Worm (Caenorhabditis elegans): ENCODE data around the gene acl-7.
A peak's percentile ranks its signal among the peaks of the same experiment; 100 is the strongest.

The acl-7 gene

DNA sequence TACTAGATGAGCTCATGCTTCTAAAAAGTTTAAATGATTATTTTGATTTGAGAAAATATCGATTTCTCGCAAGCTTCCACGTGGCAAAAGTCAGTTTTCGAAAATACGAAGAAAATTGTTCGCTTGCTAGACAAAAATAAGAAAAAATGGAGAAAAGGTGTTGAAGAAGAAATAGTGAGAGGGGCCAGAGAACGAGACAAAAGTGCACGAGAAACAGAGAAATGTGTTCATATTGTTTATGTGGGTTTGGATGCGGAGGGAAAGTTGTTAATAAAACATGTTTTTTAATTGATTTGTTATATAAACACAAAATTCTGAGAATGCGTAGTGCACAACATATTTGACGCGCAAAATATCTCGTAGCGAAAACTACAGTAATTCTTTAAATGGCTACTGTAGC, 30.9 kb downstream of the acl-7 start, which contains the start of gene Y46G5A.15:
Gene Y46G5A.15, minus strand, starts transcription at position 26 of the 400 bp plus-strand sequence.
- TF ChIP-seq nhr-237 (tag; optimal IDR thresholded peaks at IDR 0.05) (no peak), mls-2 (tag; optimal IDR thresholded peaks at IDR 0.05) (no peak), sptf-1 (tag; optimal IDR thresholded peaks at IDR 0.05) (no peak), pha-4 (tag; optimal IDR thresholded peaks at IDR 0.05) (no peak), blmp-1 (tag; optimal IDR thresholded peaks at IDR 0.05) (no peak), ceh-43 (GFP tag; optimal IDR thresholded peaks at IDR 0.05) (no peak), unc-62 (GFP tag; optimal IDR thresholded peaks at IDR 0.05) (no peak), mab-5 (tag; optimal IDR thresholded peaks at IDR 0.05) (no peak), bed-3 (GFP tag; optimal IDR thresholded peaks at IDR 0.05) (no peak), unc-120 (tag; optimal IDR thresholded peaks at IDR 0.05; ENCODE audit: poor library complexity, severe bottlenecking) (no peak), sem-2 (GFP tag; optimal IDR thresholded peaks at IDR 0.05) (no peak), zip-8 (tag; optimal IDR thresholded peaks at IDR 0.05) (no peak), hlh-1 (tag; optimal IDR thresholded peaks at IDR 0.05) (no peak), drap-1 (GFP tag; optimal IDR thresholded peaks at IDR 0.05) (no peak)

DNA sequence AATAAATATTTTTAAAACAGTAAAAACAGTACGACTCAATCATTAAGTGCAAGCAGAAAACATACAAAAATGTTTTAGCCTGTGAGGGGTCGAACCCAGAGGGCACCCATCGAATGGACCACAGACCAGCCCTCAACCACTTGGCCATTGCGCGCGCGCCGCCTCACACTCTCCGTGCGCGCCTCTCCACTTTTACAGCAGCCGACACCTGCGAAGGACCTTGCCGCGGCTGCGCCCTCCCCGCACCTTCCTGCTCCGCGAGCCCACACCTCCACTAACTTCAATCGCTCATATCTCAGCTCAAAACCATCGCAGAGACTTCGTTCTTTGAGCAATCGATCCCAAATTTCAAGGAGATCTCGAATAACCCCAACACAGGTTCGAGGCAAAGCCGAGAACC, 37.9 kb downstream of the acl-7 start:
- peak; percentile 27 for TF ChIP-seq mep-1 (tag; optimal IDR thresholded peaks at IDR 0.05)
- TF ChIP-seq sptf-1 (tag; optimal IDR thresholded peaks at IDR 0.05) = peak; percentile 47
- TF ChIP-seq lin-13 (tag; optimal IDR thresholded peaks at IDR 0.05) = peak; percentile 70

DNA sequence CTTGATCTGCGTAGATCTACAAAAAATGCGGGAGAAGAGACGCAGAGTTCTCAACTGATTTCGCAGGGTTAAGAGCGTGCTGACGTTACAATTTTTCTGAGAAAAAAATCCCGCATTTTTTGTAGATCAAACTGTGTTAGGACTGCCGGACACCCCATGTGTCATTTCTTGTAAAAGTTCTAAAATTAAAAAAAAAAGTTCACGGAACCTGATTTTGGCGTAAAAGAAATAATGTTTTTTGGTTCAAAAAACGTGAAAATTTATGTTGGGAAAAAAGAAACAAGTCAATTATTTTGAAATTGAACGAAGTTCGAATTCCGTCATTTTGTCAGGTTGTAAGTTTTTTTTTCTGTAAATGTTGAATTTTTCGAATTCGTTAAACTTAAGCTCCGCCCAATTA, 39.9 kb downstream of the acl-7 start, which contains the start of gene Y46G5A.34:
Gene Y46G5A.34, plus strand, starts transcription at position 301 of the 400 bp plus-strand sequence.
- TF ChIP-seq ztf-11 (tag; optimal IDR thresholded peaks at IDR 0.05) (no peak), tbx-8 (GFP tag; optimal IDR thresholded peaks at IDR 0.05) (no peak), elt-1 (tag; optimal IDR thresholded peaks at IDR 0.05; ENCODE audit: borderline replicate concordance, insufficient read depth) (no peak), hlh-1 (tag; optimal IDR thresholded peaks at IDR 0.05) (no peak), blmp-1 (tag; optimal IDR thresholded peaks at IDR 0.05) (no peak), unc-39 (tag; optimal IDR thresholded peaks at IDR 0.05) (no peak), drap-1 (GFP tag; optimal IDR thresholded peaks at IDR 0.05) (no peak), unc-62 (GFP tag; optimal IDR thresholded peaks at IDR 0.05) (no peak), nhr-2 (tag; optimal IDR thresholded peaks at IDR 0.05) (no peak), ham-2 (GFP tag; optimal IDR thresholded peaks at IDR 0.05) (no peak), cnd-1 (tag; optimal IDR thresholded peaks at IDR 0.05) (no peak), ceh-83 (GFP tag; optimal IDR thresholded peaks at IDR 0.05) (no peak), nhr-237 (tag; optimal IDR thresholded peaks at IDR 0.05) (no peak), elt-3 (tag; optimal IDR thresholded peaks at IDR 0.05) (no peak)

DNA sequence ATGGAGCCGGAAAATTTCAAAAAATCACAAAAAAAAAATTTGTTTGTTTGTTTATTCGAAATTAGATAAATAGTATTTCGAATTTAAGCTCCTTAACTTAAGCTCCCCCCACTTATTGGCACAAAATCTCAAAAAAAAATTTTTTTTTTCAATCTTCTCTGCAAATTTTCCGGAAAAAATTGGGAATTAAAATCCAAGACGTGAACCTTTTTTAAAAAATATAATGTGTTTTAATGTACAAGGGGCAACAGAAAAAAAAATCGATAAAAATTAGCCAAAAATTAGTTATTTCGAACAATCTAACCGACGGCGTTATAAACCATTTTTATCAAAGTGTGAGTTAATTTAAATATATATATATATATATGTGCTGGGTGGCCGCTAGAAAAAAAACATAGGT, 41.9 kb downstream of the acl-7 start, which contains the start of gene Y46G5A.14:
Gene Y46G5A.14, plus strand, starts transcription at position 301 of the 400 bp plus-strand sequence.
- TF ChIP-seq mep-1 (tag; optimal IDR thresholded peaks at IDR 0.05) = no peak
- TF ChIP-seq bed-3 (GFP tag; optimal IDR thresholded peaks at IDR 0.05) = no peak
- no peak for TF ChIP-seq unc-39 (tag; optimal IDR thresholded peaks at IDR 0.05)
- TF ChIP-seq cnd-1 (tag; optimal IDR thresholded peaks at IDR 0.05) = no peak
- TF ChIP-seq ztf-11 (tag; optimal IDR thresholded peaks at IDR 0.05) = no peak
- no peak for TF ChIP-seq pha-4 (tag; optimal IDR thresholded peaks at IDR 0.05)
- TF ChIP-seq ceh-83 (GFP tag; optimal IDR thresholded peaks at IDR 0.05) = no peak
- no peak for TF ChIP-seq ceh-39 (tag; optimal IDR thresholded peaks at IDR 0.05)
- no peak for TF ChIP-seq sem-2 (GFP tag; optimal IDR thresholded peaks at IDR 0.05)

DNA sequence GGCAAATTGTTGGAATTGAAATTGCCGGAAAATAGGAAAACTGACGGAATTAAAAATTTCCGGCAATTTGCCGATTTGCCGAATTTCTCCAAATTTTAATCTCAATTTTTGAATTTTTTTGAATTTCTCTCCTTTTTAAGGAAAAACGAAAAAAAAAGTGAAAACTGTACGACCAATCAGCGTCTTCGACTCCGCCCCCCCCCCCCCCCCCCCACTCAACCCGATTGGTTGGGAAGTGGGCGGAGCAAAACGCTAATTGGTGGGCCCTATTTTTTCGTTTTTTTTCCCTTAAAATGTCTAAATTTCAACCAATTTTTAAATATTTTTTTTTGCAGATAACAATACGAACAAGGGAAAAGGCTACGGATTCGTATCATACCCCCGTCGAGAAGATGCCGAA, 46.3 kb downstream of the acl-7 start:
- TF ChIP-seq hlh-1 (tag; optimal IDR thresholded peaks at IDR 0.05) (no peak), mls-2 (tag; optimal IDR thresholded peaks at IDR 0.05) (no peak), unc-39 (tag; optimal IDR thresholded peaks at IDR 0.05) (no peak), lsy-2 (tag; optimal IDR thresholded peaks at IDR 0.05) (no peak), nhr-76 (tag; optimal IDR thresholded peaks at IDR 0.05) (no peak), sptf-1 (tag; optimal IDR thresholded peaks at IDR 0.05) (no peak), mep-1 (tag; optimal IDR thresholded peaks at IDR 0.05) (no peak)

DNA sequence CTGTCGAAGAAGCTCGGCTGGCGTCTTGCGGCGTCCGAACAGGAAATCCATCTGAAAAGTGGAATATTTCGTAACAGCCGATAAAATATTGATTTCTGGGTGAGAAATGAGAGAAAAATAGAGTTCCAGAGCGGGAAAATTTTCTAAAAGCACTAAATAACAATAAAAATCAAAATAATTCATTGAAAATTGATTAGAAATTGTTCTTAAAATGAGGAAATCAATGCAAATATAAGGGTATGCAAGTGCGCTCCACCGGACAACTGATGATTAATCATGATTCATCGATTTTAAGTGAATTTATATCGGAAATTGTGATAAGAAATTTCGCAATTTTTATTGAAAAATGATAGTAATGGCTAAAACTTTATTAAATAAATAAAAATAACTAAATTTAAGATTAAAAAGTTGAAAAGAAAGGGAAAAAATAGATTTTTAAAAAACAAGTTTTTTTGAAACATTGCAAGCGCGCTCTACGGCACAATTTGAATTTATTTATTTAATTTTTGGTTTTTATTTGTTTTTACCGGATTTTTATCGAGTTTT, 48.0 kb downstream of the acl-7 start, which contains the start of the genes vps-2 and tiar-2:
Gene vps-2, minus strand, starts transcription at position 51 of the 546 bp plus-strand sequence.
Gene tiar-2, plus strand, starts transcription at position 520 of the 546 bp plus-strand sequence.
- TF ChIP-seq nhr-237 (tag; optimal IDR thresholded peaks at IDR 0.05) (peak; percentile 55), ham-2 (GFP tag; optimal IDR thresholded peaks at IDR 0.05) (no peak), lsy-2 (tag; optimal IDR thresholded peaks at IDR 0.05) (peak; percentile 48), ces-1 (GFP tag; optimal IDR thresholded peaks at IDR 0.05) (peak; percentile 89), ceh-43 (GFP tag; optimal IDR thresholded peaks at IDR 0.05) (no peak), nhr-76 (tag; optimal IDR thresholded peaks at IDR 0.05) (no peak), ztf-11 (tag; optimal IDR thresholded peaks at IDR 0.05) (no peak), blmp-1 (tag; optimal IDR thresholded peaks at IDR 0.05) (no peak)

Data from whole organism, mixed stage, embryonic.